Fruit fly (Drosophila melanogaster): ENCODE measurements around the gene orb2.
A peak's percentile ranks its signal among the peaks of the same experiment; 100 is the strongest.

orb2 gene

dm6 chr3L:8954648-8955033 is 378 bp upstream of the orb2 start, which contains the start of gene GNBP3 (continued):
- no peak for TF ChIP-seq tgo (GFP tag; IDR thresholded peaks at IDR 0.05)
- TF ChIP-seq peb (GFP tag; IDR thresholded peaks at IDR 0.05) = no peak
- no peak for TF ChIP-seq CG12769 (tag; optimal IDR thresholded peaks at IDR 0.05)
- TF ChIP-seq Usf (GFP tag; optimal IDR thresholded peaks at IDR 0.05) = peak; percentile 17
- TF ChIP-seq gfzf (GFP tag; optimal IDR thresholded peaks at IDR 0.05) = no peak
- TF ChIP-seq CG7786 (GFP tag; optimal IDR thresholded peaks at IDR 0.05) = no peak
- TF ChIP-seq mirr (GFP tag; optimal IDR thresholded peaks at IDR 0.05) = no peak
- peak; percentile 63 for TF ChIP-seq CG12071 (GFP tag; optimal IDR thresholded peaks at IDR 0.05)
- TF ChIP-seq crc (GFP tag; optimal IDR thresholded peaks at IDR 0.05) = no peak
- TF ChIP-seq CG13894 (tag; optimal IDR thresholded peaks at IDR 0.05) = no peak
- TF ChIP-seq Taf1 (GFP tag; IDR thresholded peaks at IDR 0.05) = no peak
- peak; percentile 2 for TF ChIP-seq az2 (GFP tag; optimal IDR thresholded peaks at IDR 0.05)
- TF ChIP-seq CG3407 (GFP tag; optimal IDR thresholded peaks at IDR 0.05) = peak; percentile 37
- no peak for TF ChIP-seq gro (GFP tag; optimal IDR thresholded peaks at IDR 0.05)
- no peak for TF ChIP-seq ato (GFP tag; IDR thresholded peaks at IDR 0.05; ENCODE audit: partially characterized antibody)
- TF ChIP-seq cato (GFP tag; optimal IDR thresholded peaks at IDR 0.05; ENCODE audit: borderline replicate concordance) = no peak
- no peak for TF ChIP-seq CG7963 (GFP tag; IDR thresholded peaks at IDR 0.05; ENCODE audit: partially characterized antibody)
- peak; percentile 80 for TF ChIP-seq CG34376 (GFP tag; optimal IDR thresholded peaks at IDR 0.05)
- TF ChIP-seq Dbx (GFP tag; IDR thresholded peaks at IDR 0.05) = peak; percentile 84
- TF ChIP-seq CG31441 (GFP tag; IDR thresholded peaks at IDR 0.05) = peak; percentile 71
- no peak for TF ChIP-seq kah (GFP tag; optimal IDR thresholded peaks at IDR 0.05)
- TF ChIP-seq Max (GFP tag; optimal IDR thresholded peaks at IDR 0.05) = peak; percentile 85
- TF ChIP-seq Hr51 (GFP tag; optimal IDR thresholded peaks at IDR 0.05) = peak in 1 of 2 experiments; percentile 31
- TF ChIP-seq fd102C (GFP tag; optimal IDR thresholded peaks at IDR 0.05) = no peak
- no peak for TF ChIP-seq CG14050 (GFP tag; IDR thresholded peaks at IDR 0.05)
- no peak for TF ChIP-seq Lpt (GFP tag; optimal IDR thresholded peaks at IDR 0.05)
- TF ChIP-seq CG8944 (GFP tag; optimal IDR thresholded peaks at IDR 0.05) = no peak
- no peak for TF ChIP-seq oc (tag; optimal IDR thresholded peaks at IDR 0.05)
- TF ChIP-seq CoRest (tag; optimal IDR thresholded peaks at IDR 0.05) = peak; percentile 35
- 0 out of 3 replicates have a peak, but pooled peaks have one; percentile 31 for TF ChIP-seq CG7357 (GFP tag; IDR thresholded peaks at IDR 0.05)
- no peak for TF ChIP-seq Side (GFP tag; optimal IDR thresholded peaks at IDR 0.05)
- TF ChIP-seq CG12942 (GFP tag; optimal IDR thresholded peaks at IDR 0.05) = no peak
- TF ChIP-seq fd3F (GFP tag; optimal IDR thresholded peaks at IDR 0.05) = peak; percentile 22
- TF ChIP-seq sisA (GFP tag; IDR thresholded peaks at IDR 0.05) = peak; percentile 78
- TF ChIP-seq Bdp1 (GFP tag; optimal IDR thresholded peaks at IDR 0.05) = no peak
- no peak for TF ChIP-seq CHES-1-like (GFP tag; optimal IDR thresholded peaks at IDR 0.05)
- peak; percentile 53; the same call in 1 of the 2 replicates for TF ChIP-seq CG6689 (GFP tag; IDR thresholded peaks at IDR 0.05)
- no peak for TF ChIP-seq CG10366 (GFP tag; IDR thresholded peaks at IDR 0.05)
- TF ChIP-seq CG14667 (GFP tag; IDR thresholded peaks at IDR 0.05) = no peak
- no peak for TF ChIP-seq CG34422 (GFP tag; IDR thresholded peaks at IDR 0.05)
- TF ChIP-seq CG11093 (GFP tag; IDR thresholded peaks at IDR 0.05) = no peak
- TF ChIP-seq Fer1 (GFP tag; optimal IDR thresholded peaks at IDR 0.05) = peak; percentile 88
- no peak for TF ChIP-seq CG10321 (GFP tag; IDR thresholded peaks at IDR 0.05)
- TF ChIP-seq jing (GFP tag; optimal IDR thresholded peaks at IDR 0.05) = no peak
- TF ChIP-seq slou (GFP tag; optimal IDR thresholded peaks at IDR 0.05) = no peak
- peak; percentile 11 for TF ChIP-seq Sry-β (GFP tag; optimal IDR thresholded peaks at IDR 0.05)
- TF ChIP-seq ase (GFP tag; IDR thresholded peaks at IDR 0.05) = no peak
- TF ChIP-seq HHEX (GFP tag; optimal IDR thresholded peaks at IDR 0.05) = peak; percentile 77
- TF ChIP-seq pros (GFP tag; optimal IDR thresholded peaks at IDR 0.05) = no peak
- TF ChIP-seq MTF-1 (GFP tag; optimal IDR thresholded peaks at IDR 0.05; ENCODE audit: borderline replicate concordance) = no peak
- TF ChIP-seq CG42726 (GFP tag; IDR thresholded peaks at IDR 0.05; ENCODE audit: partially characterized antibody) = no peak

Measured in whole organism, embryonic.